Worm (Caenorhabditis elegans) whole organism, mixed stage, embryonic: ENCODE results near the gene ttr-49.
"Not testable (repeated sequence)": the region's sequence is repeated elsewhere in the genome, so short reads cannot be mapped to it uniquely, and the experiment has no call there.

Experiments
- bed-3 ChIP-seq: fragments of 200-800 bp; sonication (Bioruptor generic); optimal IDR thresholded peaks from 3 replicates; lab custom pipeline; 2018; ENCODE audit warnings: mild to moderate bottlenecking, missing genetic modification characterization, moderate library complexity, missing compliant biosample characterization
- blmp-1 ChIP-seq: fragments of 150-350 bp; optimal IDR thresholded peaks from 2 replicates; lab custom pipeline; 2014; ENCODE audit warnings: missing biosample characterization, missing genetic modification characterization
- ceh-39 ChIP-seq: fragments of 150-350 bp; optimal IDR thresholded peaks from 2 replicates; lab custom pipeline; 2014; ENCODE audit warnings: missing biosample characterization, missing genetic modification characterization
- ceh-43 ChIP-seq: fragments of 200-800 bp; sonication (Bioruptor generic); optimal IDR thresholded peaks from 2 replicates; lab custom pipeline; 2018; ENCODE audit warnings: mild to moderate bottlenecking, missing genetic modification characterization, moderate library complexity, missing compliant biosample characterization
- ceh-83 ChIP-seq: fragments of 200-800 bp; sonication (Bioruptor generic); optimal IDR thresholded peaks from 2 replicates; lab custom pipeline; 2018; ENCODE audit warnings: mild to moderate bottlenecking, missing genetic modification characterization, missing compliant biosample characterization
- ces-1 ChIP-seq: fragments of 150-350 bp; optimal IDR thresholded peaks from 2 replicates; lab custom pipeline; 2014; ENCODE audit warnings: missing biosample characterization, missing genetic modification reagents, missing genetic modification characterization
- cnd-1 ChIP-seq: fragments of 200-800 bp; sonication (Bioruptor generic); optimal IDR thresholded peaks from 2 replicates; lab custom pipeline; 2018; ENCODE audit warnings: mild to moderate bottlenecking, missing genetic modification characterization, missing compliant biosample characterization
- drap-1 ChIP-seq: fragments of 200-800 bp; sonication (Bioruptor generic); optimal IDR thresholded peaks from 3 replicates; lab custom pipeline; 2018; ENCODE audit warnings: mild to moderate bottlenecking, missing genetic modification characterization, missing compliant biosample characterization
- flh-1 ChIP-seq: fragments of 200-800 bp; sonication (Bioruptor generic); optimal IDR thresholded peaks from 2 replicates; lab custom pipeline; 2018; ENCODE audit warnings: mild to moderate bottlenecking, missing genetic modification characterization, moderate library complexity, missing compliant biosample characterization
- hlh-1 ChIP-seq: fragments of 150-350 bp; optimal IDR thresholded peaks from 2 replicates; lab custom pipeline; 2014; ENCODE audit warnings: missing biosample characterization, missing genetic modification reagents, missing genetic modification characterization
- mab-5 ChIP-seq: fragments of 150-350 bp; optimal IDR thresholded peaks from 2 replicates; lab custom pipeline; 2014; ENCODE audit warnings: missing biosample characterization, missing genetic modification characterization
- mep-1 ChIP-seq: fragments of 150-350 bp; optimal IDR thresholded peaks from 2 replicates; lab custom pipeline; 2017; ENCODE audit warnings: missing biosample characterization, missing genetic modification reagents, missing genetic modification characterization, inconsistent platforms
- mls-2 ChIP-seq: sonication (generic microtip); optimal IDR thresholded peaks from 2 replicates; lab custom pipeline; 2016; ENCODE audit warnings: mild to moderate bottlenecking, missing genetic modification characterization, moderate library complexity, missing compliant biosample characterization
- nhr-12 ChIP-seq: fragments of 150-350 bp; optimal IDR thresholded peaks from 2 replicates; lab custom pipeline; 2014; ENCODE audit warnings: missing biosample characterization, missing genetic modification characterization
- nhr-2 ChIP-seq: fragments of 150-350 bp; optimal IDR thresholded peaks from 2 replicates; lab custom pipeline; 2014; ENCODE audit warnings: missing biosample characterization, missing genetic modification characterization
- nhr-237 ChIP-seq: fragments of 150-350 bp; optimal IDR thresholded peaks from 2 replicates; lab custom pipeline; 2014; ENCODE audit warnings: missing biosample characterization, missing genetic modification characterization
- nhr-28 ChIP-seq: fragments of 150-350 bp; optimal IDR thresholded peaks from 2 replicates; lab custom pipeline; 2014; ENCODE audit warnings: missing biosample characterization, missing genetic modification characterization
- pha-4 ChIP-seq: fragments of 150-350 bp; optimal IDR thresholded peaks from 2 replicates; lab custom pipeline; 2018; ENCODE audit warnings: missing biosample characterization, missing genetic modification reagents, missing genetic modification characterization
- snpc-4 ChIP-seq: fragments of 150-350 bp; optimal IDR thresholded peaks from 2 replicates; lab custom pipeline; 2014; ENCODE audit warnings: missing biosample characterization, missing genetic modification characterization
- sptf-1 ChIP-seq: sonication (generic microtip); optimal IDR thresholded peaks from 2 replicates; lab custom pipeline; 2017; ENCODE audit warnings: mild to moderate bottlenecking, missing genetic modification characterization, moderate library complexity, missing compliant biosample characterization
- tbx-8 ChIP-seq: fragments of 200-800 bp; sonication (Bioruptor generic); optimal IDR thresholded peaks from 2 replicates; lab custom pipeline; 2018; ENCODE audit warnings: mild to moderate bottlenecking, missing genetic modification characterization, moderate library complexity, missing compliant biosample characterization
- unc-39 ChIP-seq: fragments of 150-350 bp; optimal IDR thresholded peaks from 2 replicates; lab custom pipeline; 2014; ENCODE audit warnings: missing biosample characterization, missing genetic modification characterization
- unc-62 ChIP-seq: fragments of 150-350 bp; optimal IDR thresholded peaks from 2 replicates; lab custom pipeline; 2014; ENCODE audit warnings: missing biosample characterization, missing genetic modification reagents, missing genetic modification characterization
- zip-8 ChIP-seq: fragments of 150-350 bp; optimal IDR thresholded peaks from 2 replicates; lab custom pipeline; 2014; ENCODE audit warnings: missing biosample characterization, missing genetic modification characterization
- ztf-11 ChIP-seq: fragments of 150-350 bp; optimal IDR thresholded peaks from 2 replicates; lab custom pipeline; 2014; ENCODE audit warnings: missing biosample characterization, missing genetic modification characterization

Gene ttr-49

ce11 chrV:9384949-9385348, 28.6 kb upstream of the ttr-49 start:
- no peak for TF ChIP-seq mep-1

DNA sequence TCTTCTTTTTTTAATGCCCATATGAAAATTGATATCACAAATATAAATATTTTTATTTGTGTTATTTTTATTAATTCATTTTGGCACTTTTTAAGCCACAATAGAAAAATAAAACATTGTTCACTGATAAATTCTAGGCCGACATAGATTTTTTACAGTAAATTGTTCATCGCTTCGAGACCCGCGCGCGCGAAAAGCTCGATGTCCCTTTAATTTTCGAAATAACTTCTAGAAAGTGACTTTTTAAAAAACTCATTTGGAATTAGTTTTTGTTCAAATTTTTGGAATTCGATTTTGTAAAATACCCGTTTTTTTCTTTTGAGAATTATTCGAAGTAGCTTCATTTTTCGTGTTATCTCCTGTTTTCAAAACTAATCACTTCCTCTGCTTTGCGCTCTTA, 28.0 kb upstream of the ttr-49 start:
- TF ChIP-seq hlh-1 (tag; lab: Kevin White, UChicago) (no peak), snpc-4 (tag; lab: Kevin White, UChicago) (no peak)

DNA sequence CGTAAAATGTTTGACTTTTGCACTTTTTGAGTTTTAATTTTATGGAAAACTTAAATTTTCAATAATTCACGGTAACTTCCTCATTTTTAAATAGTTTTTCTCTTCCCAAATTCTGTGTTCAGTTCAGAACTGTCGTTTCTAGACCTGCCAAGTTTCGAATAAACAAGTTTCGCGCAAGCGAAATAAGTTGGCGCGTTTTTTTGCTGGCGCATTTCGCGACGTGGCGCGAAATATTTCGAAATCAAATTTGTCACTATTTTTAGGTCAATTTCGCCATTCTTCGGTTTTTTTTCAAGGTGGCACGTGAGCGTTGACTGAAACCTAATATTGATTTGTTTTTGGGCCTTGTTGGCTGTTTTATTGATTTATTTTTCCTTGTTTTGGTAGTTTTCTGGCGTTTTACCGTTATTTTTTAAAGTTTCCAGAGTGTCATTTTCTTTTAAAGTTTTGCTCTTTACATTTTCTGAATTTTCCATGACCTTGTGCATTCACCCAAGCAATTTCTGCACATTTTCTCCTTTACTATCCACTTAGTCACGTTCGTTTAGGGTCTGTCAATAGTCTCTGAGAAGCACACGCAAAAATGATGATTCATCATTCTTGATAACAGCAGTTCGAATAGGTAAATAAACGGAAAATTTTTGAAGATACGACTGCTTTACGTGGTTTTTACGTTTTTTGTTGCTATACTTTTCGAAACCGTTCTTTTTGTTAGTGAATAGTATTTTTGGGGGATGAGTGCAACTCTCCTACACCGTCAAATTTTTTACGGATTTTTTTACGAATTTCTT, 26.4 kb upstream of the ttr-49 start:
- no peak for TF ChIP-seq cnd-1 (tag; lab: Kevin White, UChicago)

- TF ChIP-seq nhr-2 (tag; lab: Kevin White, UChicago) = peak; percentile 51
- TF ChIP-seq ztf-11 = no peak
- TF ChIP-seq mab-5 = no peak
- TF ChIP-seq pha-4 (tag; lab: Kevin White, UChicago) = no peak
- no peak for TF ChIP-seq ceh-39 (tag; lab: Kevin White, UChicago)
- no peak for TF ChIP-seq unc-62 (GFP tag; lab: Kevin White, UChicago)
Measured at ce11 chrV:9381846-9382363, 25.6 kb upstream of the ttr-49 start, which contains the start of gene E02C12.12. Gene E02C12.12, minus strand, starts transcription at chrV:9382313.

DNA sequence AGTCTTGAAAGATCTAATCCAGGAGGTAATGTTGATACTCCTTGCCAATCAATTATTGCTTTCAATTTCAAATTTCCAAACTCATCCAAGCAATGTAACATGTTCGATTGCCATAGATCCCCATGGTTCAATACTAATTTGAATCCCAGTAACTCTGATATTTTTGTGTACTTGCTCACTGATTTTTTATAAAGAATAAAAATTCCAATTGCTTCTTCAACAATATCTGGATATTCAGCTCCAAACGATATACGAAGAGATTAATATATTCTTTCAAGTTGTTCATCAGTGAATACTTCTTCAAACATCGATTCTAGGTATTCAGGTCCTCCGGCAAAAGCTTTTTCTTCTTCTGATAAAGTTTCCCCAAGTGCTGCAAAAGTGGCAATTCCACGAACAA, 23.5 kb upstream of the ttr-49 start, which contains the start of gene E02C12.11:
E02C12.11 (minus strand) TSS at position 101 of the 400 bp plus-strand sequence.
- not testable (repeated sequence) for TF ChIP-seq bed-3 (GFP tag; lab: Kevin White, UChicago); unc-62 (GFP tag; lab: Kevin White, UChicago); nhr-2 (tag; lab: Kevin White, UChicago)

DNA sequence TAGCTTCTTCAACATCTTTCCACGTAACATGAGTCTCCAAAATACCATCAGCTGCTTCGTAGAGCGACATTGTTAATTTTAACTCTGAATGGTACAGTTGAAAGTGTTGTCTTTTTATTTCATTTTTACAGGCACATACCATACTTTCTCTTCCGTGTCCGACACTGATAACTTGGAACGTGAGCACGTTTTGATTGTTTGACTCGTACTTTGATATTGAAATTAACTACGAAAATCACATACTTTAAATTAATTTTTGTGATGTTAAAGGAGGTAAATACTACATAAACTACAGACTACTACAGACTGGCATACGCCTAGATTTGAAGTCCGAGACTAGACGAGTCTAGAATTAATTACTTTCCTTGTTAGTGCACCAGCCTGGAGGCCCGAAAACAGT, 22.0 kb upstream of the ttr-49 start, which contains the start of gene E02C12.10:
E02C12.10 (minus strand) TSS at position 75 of the 400 bp plus-strand sequence.
- no peak for TF ChIP-seq nhr-28 (tag; lab: Kevin White, UChicago)
- TF ChIP-seq pha-4 (tag; lab: Kevin White, UChicago) = no peak
- no peak for TF ChIP-seq tbx-8 (GFP tag; lab: Kevin White, UChicago)
- no peak for TF ChIP-seq ces-1 (GFP tag; lab: Kevin White, UChicago)
- TF ChIP-seq hlh-1 (tag; lab: Kevin White, UChicago) = no peak
- TF ChIP-seq sptf-1 (tag; lab: Kevin White, UChicago) = no peak
- TF ChIP-seq zip-8 (tag; lab: Kevin White, UChicago) = no peak
- no peak for TF ChIP-seq drap-1 (GFP tag; lab: Kevin White, UChicago)
- TF ChIP-seq snpc-4 (tag; lab: Kevin White, UChicago) = no peak
- no peak for TF ChIP-seq nhr-237
- no peak for TF ChIP-seq blmp-1 (tag; lab: Kevin White, UChicago)
- TF ChIP-seq ceh-83 (GFP tag; lab: Kevin White, UChicago) = no peak
- TF ChIP-seq nhr-12 = no peak
- no peak for TF ChIP-seq nhr-2 (tag; lab: Kevin White, UChicago)
- TF ChIP-seq ceh-43 = no peak

- TF ChIP-seq pha-4 (tag; lab: Kevin White, UChicago) = no peak
- no peak for TF ChIP-seq nhr-12
- no peak for TF ChIP-seq tbx-8 (GFP tag; lab: Kevin White, UChicago)
- no peak for TF ChIP-seq mls-2 (tag; lab: Kevin White, UChicago)
- no peak for TF ChIP-seq nhr-2 (tag; lab: Kevin White, UChicago)
- no peak for TF ChIP-seq zip-8 (tag; lab: Kevin White, UChicago)
- no peak for TF ChIP-seq cnd-1 (tag; lab: Kevin White, UChicago)
- TF ChIP-seq sptf-1 (tag; lab: Kevin White, UChicago) = no peak
- no peak for TF ChIP-seq flh-1 (GFP tag; lab: Kevin White, UChicago)
- TF ChIP-seq blmp-1 (tag; lab: Kevin White, UChicago) = no peak
- no peak for TF ChIP-seq ces-1 (GFP tag; lab: Kevin White, UChicago)
- TF ChIP-seq unc-62 (GFP tag; lab: Kevin White, UChicago) = no peak
- no peak for TF ChIP-seq mep-1
- no peak for TF ChIP-seq ztf-11
- no peak for TF ChIP-seq bed-3 (GFP tag; lab: Kevin White, UChicago)
- TF ChIP-seq unc-39 (tag; lab: Kevin White, UChicago) = no peak
- TF ChIP-seq hlh-1 (tag; lab: Kevin White, UChicago) = no peak
Measured at ce11 chrV:9376417-9376816, 20.1 kb upstream of the ttr-49 start, which contains the start of gene E02C12.19. Gene E02C12.19, minus strand, starts transcription at chrV:9376517.
